Worm (Caenorhabditis elegans) whole organism, L1 larva: ENCODE measurements around the gene molo-1.
A peak's percentile ranks its signal among the peaks of the same experiment; 100 is the strongest.

Experiments
- C04F5.9 ChIP-seq: sonication (generic microtip); optimal IDR thresholded peaks from 2 replicates; lab custom pipeline; 2016; ENCODE audit warnings: missing genetic modification characterization, missing compliant biosample characterization
- F16B12.6 ChIP-seq: fragments of 150-350 bp; optimal IDR thresholded peaks from 2 replicates; lab custom pipeline; 2014; ENCODE audit warnings: missing biosample characterization, missing genetic modification characterization
- Y116A8C.19 ChIP-seq: sonication (generic microtip); optimal IDR thresholded peaks from 2 replicates; lab custom pipeline; 2016; ENCODE audit warnings: missing compliant biosample characterization, missing genetic modification characterization, borderline replicate concordance
- aha-1 ChIP-seq: fragments of 150-350 bp; optimal IDR thresholded peaks from 2 replicates; lab custom pipeline; 2014; ENCODE audit warnings: missing biosample characterization, missing genetic modification characterization
- ama-1 ChIP-seq: fragments of 150-350 bp; optimal IDR thresholded peaks from 2 replicates; lab custom pipeline; 2014
- blmp-1 ChIP-seq: fragments of 150-350 bp; optimal IDR thresholded peaks from 2 replicates; lab custom pipeline; 2014; ENCODE audit warnings: missing biosample characterization, missing genetic modification characterization
- ceh-63 ChIP-seq: fragments of 200-800 bp; sonication (Bioruptor generic); optimal IDR thresholded peaks from 2 replicates; lab custom pipeline; 2018; ENCODE audit warnings: mild to moderate bottlenecking, missing genetic modification characterization, missing compliant biosample characterization
- ceh-82 ChIP-seq, 3 experiments: fragments of 150-350 bp in 1 of 3; sonication (generic microtip) in 2 of 3; optimal IDR thresholded peaks; 2 replicates each; lab custom pipeline; 2014 to 2017; ENCODE audit warnings: missing biosample characterization in 3 of 3, missing genetic modification characterization in 3 of 3
- ceh-88 ChIP-seq: fragments of 200-800 bp; sonication (Bioruptor generic); IDR thresholded peaks from 2 replicates; pipeline ENCODE4 v1.3.6; 2022; ENCODE audit warnings: missing genetic modification characterization, missing compliant biosample characterization
- ces-1 ChIP-seq: fragments of 150-350 bp; optimal IDR thresholded peaks from 2 replicates; lab custom pipeline; 2014; ENCODE audit warnings: missing biosample characterization, missing genetic modification reagents, missing genetic modification characterization
- dpl-1 ChIP-seq, 3 experiments: fragments of 150-350 bp in 2 of 3; sonication (generic microtip) in 1 of 3; optimal IDR thresholded peaks; 2 replicates each; lab custom pipeline; 2014 to 2017; ENCODE audit warnings: missing biosample characterization in 3 of 3, missing genetic modification characterization in 3 of 3, missing genetic modification reagents in 3 of 3
- dsc-1 ChIP-seq: sonication (generic microtip); optimal IDR thresholded peaks from 2 replicates; lab custom pipeline; 2016; ENCODE audit warnings: mild to moderate bottlenecking, missing genetic modification characterization, missing compliant biosample characterization
- efl-1 ChIP-seq, 4 experiments: fragments of 150-350 bp; optimal IDR thresholded peaks in 3 of 4; peaks in 1 of 4; 1 replicate in 1 of 4; 2 replicates in 3 of 4; lab custom pipeline; 2014; ENCODE audit warnings: missing biosample characterization in 2 of 4, missing genetic modification characterization in 2 of 4, missing genetic modification reagents in 2 of 4
- elt-2 ChIP-seq: sonication (generic microtip); optimal IDR thresholded peaks from 2 replicates; lab custom pipeline; 2016; ENCODE audit warnings: missing genetic modification characterization, mild to moderate bottlenecking, inconsistent platforms, missing compliant biosample characterization, missing genetic modification reagents
- elt-3 ChIP-seq, 6 experiments: fragments of 150-350 bp in 1 of 6; sonication (generic microtip); optimal IDR thresholded peaks; 2 replicates each; lab custom pipeline; 2017 to 2018; ENCODE audit warnings: missing biosample characterization in 6 of 6, missing genetic modification characterization in 6 of 6, inconsistent platforms in 1 of 6
- fkh-10 ChIP-seq: sonication (generic microtip); optimal IDR thresholded peaks from 2 replicates; lab custom pipeline; 2017; ENCODE audit warnings: missing biosample characterization, missing genetic modification reagents, missing genetic modification characterization
- fkh-4 ChIP-seq: sonication (generic microtip); optimal IDR thresholded peaks from 2 replicates; lab custom pipeline; 2016; ENCODE audit warnings: missing compliant biosample characterization, missing genetic modification characterization, borderline replicate concordance
- fkh-8 ChIP-seq: sonication (generic microtip); optimal IDR thresholded peaks from 2 replicates; lab custom pipeline; 2016; ENCODE audit warnings: mild to moderate bottlenecking, missing genetic modification characterization, missing compliant biosample characterization
- fos-1 ChIP-seq: fragments of 150-350 bp; optimal IDR thresholded peaks from 2 replicates; lab custom pipeline; 2014; ENCODE audit warnings: missing biosample characterization, missing genetic modification characterization
- grh-1 ChIP-seq: fragments of 200-800 bp; sonication (Bioruptor generic); IDR thresholded peaks from 2 replicates; pipeline ENCODE4 v1.3.6; 2022; ENCODE audit warnings: missing genetic modification reagents, missing genetic modification characterization, missing compliant biosample characterization
- hlh-17 ChIP-seq: fragments of 200-800 bp; sonication (Bioruptor generic); optimal IDR thresholded peaks from 2 replicates; lab custom pipeline; 2018; ENCODE audit warnings: missing genetic modification characterization, mild to moderate bottlenecking, missing compliant biosample characterization, moderate library complexity, borderline replicate concordance
- hpl-2 ChIP-seq: fragments of 150-350 bp; optimal IDR thresholded peaks from 2 replicates; lab custom pipeline; 2014; ENCODE audit warnings: missing biosample characterization, missing genetic modification reagents, missing genetic modification characterization
- irx-1 ChIP-seq: sonication (generic microtip); optimal IDR thresholded peaks from 2 replicates; lab custom pipeline; 2016; ENCODE audit warnings: missing genetic modification characterization, missing compliant biosample characterization
- jun-1 ChIP-seq: fragments of 150-350 bp; optimal IDR thresholded peaks from 2 replicates; lab custom pipeline; 2014; ENCODE audit warnings: missing biosample characterization, missing genetic modification reagents, missing genetic modification characterization
- lin-13 ChIP-seq: fragments of 150-350 bp; optimal IDR thresholded peaks from 2 replicates; lab custom pipeline; 2014; ENCODE audit warnings: missing biosample characterization, missing genetic modification reagents, missing genetic modification characterization
- lin-14 ChIP-seq: fragments of 200-800 bp; sonication (Bioruptor generic); optimal IDR thresholded peaks from 2 replicates; lab custom pipeline; 2018; ENCODE audit warnings: mild to moderate bottlenecking, missing genetic modification characterization, moderate library complexity, missing compliant biosample characterization
- lin-35 ChIP-seq, 2 experiments: fragments of 150-350 bp; optimal IDR thresholded peaks; 2 replicates each; lab custom pipeline; 2014; ENCODE audit warnings: missing biosample characterization in 2 of 2, missing genetic modification characterization in 2 of 2, missing genetic modification reagents in 2 of 2
- lin-39 ChIP-seq: fragments of 150-350 bp; optimal IDR thresholded peaks from 2 replicates; lab custom pipeline; 2014; ENCODE audit warnings: missing biosample characterization, missing genetic modification reagents, missing genetic modification characterization
- lsy-2 ChIP-seq, 2 experiments: fragments of 150-350 bp; optimal IDR thresholded peaks; 2 replicates each; lab custom pipeline; 2014; ENCODE audit warnings: missing biosample characterization in 2 of 2, missing genetic modification characterization in 2 of 2
- mdl-1 ChIP-seq, 2 experiments: fragments of 150-350 bp; optimal IDR thresholded peaks; 2 replicates each; lab custom pipeline; 2014 to 2017; ENCODE audit warnings: missing biosample characterization in 2 of 2, missing genetic modification characterization in 2 of 2, inconsistent platforms in 1 of 2
- mep-1 ChIP-seq: fragments of 150-350 bp; optimal IDR thresholded peaks from 2 replicates; lab custom pipeline; 2014; ENCODE audit warnings: missing biosample characterization, missing genetic modification characterization
- nhr-19 ChIP-seq: fragments of 200-800 bp; sonication (Bioruptor generic); conservative IDR thresholded peaks from 2 replicates; pipeline ENCODE4 v1.3.6; 2022; ENCODE audit warnings: missing genetic modification characterization, missing compliant biosample characterization
- nhr-20 ChIP-seq: sonication (generic microtip); optimal IDR thresholded peaks from 2 replicates; lab custom pipeline; 2016; ENCODE audit warnings: mild to moderate bottlenecking, missing genetic modification characterization, missing compliant biosample characterization
- nhr-47 ChIP-seq: sonication (generic microtip); optimal IDR thresholded peaks from 2 replicates; lab custom pipeline; 2016; ENCODE audit warnings: mild to moderate bottlenecking, missing genetic modification characterization, moderate library complexity, missing compliant biosample characterization
- nhr-71 ChIP-seq: sonication (generic microtip); optimal IDR thresholded peaks from 2 replicates; lab custom pipeline; 2016; ENCODE audit warnings: mild to moderate bottlenecking, missing genetic modification characterization, moderate library complexity, missing compliant biosample characterization
- nhr-76 ChIP-seq: sonication (generic microtip); optimal IDR thresholded peaks from 2 replicates; lab custom pipeline; 2017; ENCODE audit warnings: missing biosample characterization, missing genetic modification characterization
- nhr-85 ChIP-seq: sonication (generic microtip); peaks from one replicate; lab custom pipeline; 2016; ENCODE audit warnings: missing genetic modification characterization, inconsistent platforms, missing compliant biosample characterization
- nhr-90 ChIP-seq: sonication (generic microtip); optimal IDR thresholded peaks from 2 replicates; lab custom pipeline; 2016; ENCODE audit warnings: mild to moderate bottlenecking, missing genetic modification characterization, missing compliant biosample characterization; ENCODE audit not compliant: poor library complexity
- pqm-1 ChIP-seq: sonication (generic microtip); optimal IDR thresholded peaks from 3 replicates; lab custom pipeline; 2017; ENCODE audit warnings: missing biosample characterization, missing genetic modification characterization
- skn-1 ChIP-seq: fragments of 150-350 bp; optimal IDR thresholded peaks from 2 replicates; lab custom pipeline; 2014; ENCODE audit warnings: missing biosample characterization, missing genetic modification characterization
- snu-23 ChIP-seq: sonication (generic microtip); optimal IDR thresholded peaks from 2 replicates; lab custom pipeline; 2016; ENCODE audit warnings: missing genetic modification characterization, missing compliant biosample characterization
- sptf-1 ChIP-seq: fragments of 150-350 bp; optimal IDR thresholded peaks from 2 replicates; lab custom pipeline; 2014; ENCODE audit warnings: missing biosample characterization, missing genetic modification characterization
- tbx-2 ChIP-seq: sonication (generic microtip); optimal IDR thresholded peaks from 2 replicates; lab custom pipeline; 2016; ENCODE audit warnings: missing genetic modification characterization, missing compliant biosample characterization
- tlp-1 ChIP-seq: fragments of 150-350 bp; optimal IDR thresholded peaks from 2 replicates; lab custom pipeline; 2014; ENCODE audit warnings: missing biosample characterization, missing genetic modification characterization
- unc-30 ChIP-seq: sonication (generic microtip); optimal IDR thresholded peaks from 2 replicates; lab custom pipeline; 2017; ENCODE audit warnings: missing biosample characterization, missing genetic modification characterization
- unc-86 ChIP-seq: sonication (generic microtip); optimal IDR thresholded peaks from 2 replicates; lab custom pipeline; 2016; ENCODE audit warnings: missing genetic modification characterization, missing compliant biosample characterization
- unc-98 ChIP-seq: fragments of 200-800 bp; sonication (Bioruptor generic); IDR thresholded peaks from 2 replicates; pipeline ENCODE4 v1.3.6; 2022; ENCODE audit warnings: missing genetic modification characterization, missing compliant biosample characterization
- zip-4 ChIP-seq: fragments of 200-800 bp; sonication (Bioruptor generic); optimal IDR thresholded peaks from 2 replicates; lab custom pipeline; 2018; ENCODE audit warnings: mild to moderate bottlenecking, missing genetic modification characterization, moderate library complexity, missing compliant biosample characterization
- ztf-11 ChIP-seq, 2 experiments: sonication (generic microtip); optimal IDR thresholded peaks; 2 replicates each; lab custom pipeline; 2016 to 2017; ENCODE audit warnings: missing genetic modification characterization in 2 of 2, missing biosample characterization in 1 of 2, missing compliant biosample characterization in 1 of 2
- ztf-4 ChIP-seq: fragments of 150-350 bp; optimal IDR thresholded peaks from 2 replicates; lab custom pipeline; 2014; ENCODE audit warnings: missing biosample characterization, missing genetic modification characterization

The molo-1 gene

ce11 chrIII:5552072-5552667, 21.6 kb upstream of the molo-1 start, which contains the start of gene F09F7.6 (continued):
- peak; percentile 51 for TF ChIP-seq ztf-4 (tag; lab: Kevin White, UChicago)
- TF ChIP-seq hpl-2 (GFP tag; lab: Kevin White, UChicago): no peak
- TF ChIP-seq nhr-85 (tag; lab: Kevin White, UChicago): peak; percentile 98
- TF ChIP-seq lin-39 (tag; lab: Kevin White, UChicago): peak; percentile 25
- peak; percentile 41 for TF ChIP-seq dsc-1
- peak; percentile 62 for TF ChIP-seq nhr-47 (tag; lab: Kevin White, UChicago)
- no peak for TF ChIP-seq unc-98 (GFP tag; lab: Robert Waterston, UW)
- peak; percentile 35 to 93 (median 72) for TF ChIP-seq elt-3 (tag; optimal IDR thresholded peaks at IDR 0.05; lab: Kevin White, UChicago)
- TF ChIP-seq, all 84 proteins: peak for 33

DNA sequence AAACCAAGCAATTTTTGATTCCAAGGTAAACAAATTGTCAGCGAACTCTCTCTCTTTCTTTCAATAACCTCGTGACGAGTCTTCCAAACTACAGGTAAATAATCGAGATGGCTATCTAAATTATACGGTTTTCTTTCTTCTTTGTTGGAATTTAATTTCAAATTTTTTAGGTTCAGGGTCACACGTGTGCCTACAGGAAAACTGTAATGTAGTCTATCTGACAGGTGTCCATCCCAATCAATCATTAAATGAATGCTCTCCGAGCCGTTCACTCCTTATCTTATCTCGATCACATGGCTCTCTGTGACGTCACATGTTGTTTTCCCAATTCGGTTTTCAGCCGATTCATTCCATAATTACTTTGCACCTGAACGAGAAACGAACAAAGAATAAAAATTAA, 20.7 kb upstream of the molo-1 start:
- TF ChIP-seq ces-1: no peak
- TF ChIP-seq nhr-71: peak; percentile 41
- TF ChIP-seq C04F5.9 (tag; lab: Kevin White, UChicago): no peak
- TF ChIP-seq nhr-20: peak; percentile 86
- TF ChIP-seq tlp-1 (tag; lab: Kevin White, UChicago): no peak
- TF ChIP-seq fos-1 (tag; lab: Kevin White, UChicago): no peak
- TF ChIP-seq mep-1: no peak
- TF ChIP-seq mdl-1 (tag; optimal IDR thresholded peaks at IDR 0.05; lab: Kevin White, UChicago): peak in 1 of 2 experiments; percentile 32
- TF ChIP-seq nhr-85 (tag; lab: Kevin White, UChicago): peak; percentile 89
- TF ChIP-seq elt-2 (tag; lab: Kevin White, UChicago): peak; percentile 59
- no peak for TF ChIP-seq pqm-1
- TF ChIP-seq F16B12.6: no peak
- TF ChIP-seq snu-23 (GFP tag; lab: Kevin White, UChicago): peak; percentile 28
- TF ChIP-seq ceh-88 (GFP tag; lab: Robert Waterston, UW): no peak
- TF ChIP-seq skn-1 (tag; lab: Kevin White, UChicago): peak; percentile 12
- TF ChIP-seq nhr-76 (tag; lab: Kevin White, UChicago): no peak
- no peak for TF ChIP-seq fkh-4
- peak; percentile 24 for TF ChIP-seq nhr-90
- TF ChIP-seq fkh-8 (tag; lab: Kevin White, UChicago): no peak
- no peak for TF ChIP-seq ama-1 (lab: Kevin White, UChicago)
- TF ChIP-seq hpl-2 (GFP tag; lab: Kevin White, UChicago): no peak
- no peak for TF ChIP-seq ztf-11 (tag; optimal IDR thresholded peaks at IDR 0.05; lab: Kevin White, UChicago)
- TF ChIP-seq unc-86: no peak
- no peak for TF ChIP-seq dpl-1 (GFP tag; optimal IDR thresholded peaks at IDR 0.05; lab: Kevin White, UChicago)
- TF ChIP-seq ceh-82 (tag; optimal IDR thresholded peaks at IDR 0.05; lab: Kevin White, UChicago): no peak
- no peak for TF ChIP-seq grh-1 (GFP tag; lab: Robert Waterston, UW)
- TF ChIP-seq ceh-63: no peak
- no peak for TF ChIP-seq lin-13 (GFP tag; lab: Kevin White, UChicago)
- peak in 1 of 2 experiments; percentile 24 for TF ChIP-seq lsy-2 (tag; optimal IDR thresholded peaks at IDR 0.05; lab: Kevin White, UChicago)
- TF ChIP-seq unc-30 (tag; lab: Kevin White, UChicago): no peak
- no peak for TF ChIP-seq hlh-17 (GFP tag; lab: Kevin White, UChicago)
- peak in 1 of 2 experiments; percentile 29 for TF ChIP-seq lin-35 (GFP tag; optimal IDR thresholded peaks at IDR 0.05; lab: Kevin White, UChicago)
- TF ChIP-seq zip-4 (GFP tag; lab: Kevin White, UChicago): no peak
- peak; percentile 52 for TF ChIP-seq lin-14 (GFP tag; lab: Kevin White, UChicago)
- TF ChIP-seq aha-1: no peak
- no peak for TF ChIP-seq fkh-10 (GFP tag; lab: Kevin White, UChicago)
- TF ChIP-seq unc-98 (GFP tag; lab: Robert Waterston, UW): no peak
- no peak for TF ChIP-seq efl-1 (optimal IDR thresholded peaks at IDR 0.05; lab: Kevin White, UChicago)
- peak in 1 of 2 experiments; percentile 84 for TF ChIP-seq efl-1 (GFP tag; optimal IDR thresholded peaks at IDR 0.05 in 1 of 2; lab: Kevin White, UChicago)
- TF ChIP-seq blmp-1 (tag; lab: Kevin White, UChicago): no peak
- no peak for TF ChIP-seq irx-1
- no peak for TF ChIP-seq jun-1 (tag; lab: Kevin White, UChicago)
- no peak for TF ChIP-seq sptf-1 (tag; lab: Kevin White, UChicago)
- peak; percentile 28; the same call in 1 of the 2 replicates for TF ChIP-seq nhr-19 (GFP tag; lab: Robert Waterston, UW)
- TF ChIP-seq tbx-2 (tag; lab: Kevin White, UChicago): no peak
- TF ChIP-seq Y116A8C.19 (tag; lab: Kevin White, UChicago): no peak
